Worm (Caenorhabditis elegans): ENCODE data around the gene fbxb-97.

The fbxb-97 gene

DNA sequence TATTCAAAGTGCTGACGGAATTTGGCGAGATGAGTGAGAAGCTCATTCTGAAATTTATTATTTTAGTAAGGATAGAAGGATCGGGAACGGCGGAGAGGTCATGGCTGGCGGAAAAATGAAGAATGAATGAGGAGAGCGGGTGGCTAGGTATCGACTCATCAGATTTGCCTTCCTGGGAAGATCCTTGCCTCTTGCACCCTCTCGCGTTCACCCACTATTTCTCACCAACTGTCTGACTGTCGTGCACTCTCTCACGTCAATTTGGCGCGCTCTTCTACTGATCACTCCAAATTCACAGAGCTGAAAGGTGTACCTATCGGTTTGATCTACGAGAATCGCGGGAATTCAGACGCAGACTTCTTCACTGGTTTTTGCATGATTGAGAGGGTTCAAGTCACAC is at the start of gene fbxb-97:
TSS of gene fbxb-97 (minus strand) at position 53 of the 400 bp plus-strand sequence.
- TF ChIP-seq unc-120 (tag; optimal IDR thresholded peaks at IDR 0.05; ENCODE audit: poor library complexity, severe bottlenecking): peak; percentile 51
- no peak for TF ChIP-seq bed-3 (GFP tag; optimal IDR thresholded peaks at IDR 0.05)
- no peak for TF ChIP-seq sem-2 (GFP tag; optimal IDR thresholded peaks at IDR 0.05)
- no peak for TF ChIP-seq ceh-83 (GFP tag; optimal IDR thresholded peaks at IDR 0.05)
- TF ChIP-seq ceh-43 (GFP tag; optimal IDR thresholded peaks at IDR 0.05): no peak

DNA sequence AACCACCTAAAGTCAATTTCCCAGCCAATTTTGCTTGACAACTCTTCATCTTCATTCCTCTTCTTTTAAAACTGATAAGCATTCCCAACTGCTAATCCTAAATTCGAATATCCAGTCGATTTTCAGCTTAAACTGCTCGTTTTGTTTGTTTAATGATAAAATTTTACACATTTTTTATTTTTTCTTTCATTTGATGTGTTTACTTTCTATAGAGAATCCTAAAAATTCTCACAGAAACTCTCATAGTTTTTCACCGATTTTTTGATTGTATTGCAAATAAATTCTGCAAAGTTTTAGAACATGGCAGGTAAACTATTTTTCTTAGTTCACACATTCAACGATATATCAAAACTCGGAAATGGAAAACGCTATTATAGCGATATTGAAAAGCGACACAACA is 47.8 kb upstream of the fbxb-97 start, which contains the start of gene math-25:
TSS of gene math-25 (plus strand) at position 301 of the 400 bp plus-strand sequence.
- no peak for TF ChIP-seq cnd-1 (tag; optimal IDR thresholded peaks at IDR 0.05)

DNA sequence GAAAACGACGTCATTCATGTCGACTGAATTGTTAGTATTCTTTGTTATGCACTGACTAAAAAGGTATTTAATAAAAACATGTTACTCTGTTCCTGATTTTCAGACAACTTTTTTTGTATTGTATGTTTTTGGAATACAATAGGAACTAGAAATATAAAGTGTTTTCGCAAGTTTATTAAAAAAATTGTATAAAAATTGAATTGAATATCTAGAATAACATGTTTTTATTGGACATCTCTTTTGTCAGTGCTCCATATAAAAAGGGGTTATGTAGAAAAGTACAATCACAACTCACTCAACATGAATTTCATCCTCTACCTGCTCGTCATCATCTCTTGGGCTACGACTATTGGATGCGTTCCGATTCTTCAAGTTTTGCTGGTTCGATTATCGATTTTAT is 47.3 kb upstream of the fbxb-97 start, which contains the start of gene C46F9.5:
TSS of gene C46F9.5 (plus strand) at position 301 of the 400 bp plus-strand sequence.
- TF ChIP-seq blmp-1 (tag; optimal IDR thresholded peaks at IDR 0.05) (no peak), zip-8 (tag; optimal IDR thresholded peaks at IDR 0.05) (no peak), snpc-4 (tag; optimal IDR thresholded peaks at IDR 0.05) (no peak)

DNA sequence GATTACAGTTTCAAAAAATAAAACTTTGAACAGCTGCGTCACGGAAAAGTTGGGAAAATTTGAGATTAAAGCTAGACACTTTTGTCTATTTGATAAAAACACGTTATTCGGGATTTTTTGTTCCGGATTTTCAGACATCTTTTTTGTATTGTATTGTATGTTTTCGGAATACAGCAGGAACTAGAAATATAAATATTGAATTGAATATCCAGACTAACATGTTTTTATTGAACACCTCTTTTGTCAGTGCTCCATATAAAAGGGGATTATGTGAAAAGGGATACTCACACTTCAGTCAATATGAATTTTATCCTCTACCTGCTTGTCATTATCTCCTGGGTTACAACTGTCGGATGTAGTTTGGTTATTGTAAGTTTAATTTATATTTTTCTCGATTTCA is 46.0 kb upstream of the fbxb-97 start, which contains the start of gene C16C4.1:
TSS of gene C16C4.1 (plus strand) at position 301 of the 400 bp plus-strand sequence.
- TF ChIP-seq bed-3 (GFP tag; optimal IDR thresholded peaks at IDR 0.05) (no peak), M03D4.4 (tag; optimal IDR thresholded peaks at IDR 0.05) (no peak), mab-5 (tag; optimal IDR thresholded peaks at IDR 0.05) (no peak), snpc-4 (tag; optimal IDR thresholded peaks at IDR 0.05) (no peak), mep-1 (tag; optimal IDR thresholded peaks at IDR 0.05) (no peak), lin-32 (GFP tag; optimal IDR thresholded peaks at IDR 0.05) (no peak), cnd-1 (tag; optimal IDR thresholded peaks at IDR 0.05) (no peak), unc-120 (tag; optimal IDR thresholded peaks at IDR 0.05; ENCODE audit: poor library complexity, severe bottlenecking) (no peak), elt-1 (tag; optimal IDR thresholded peaks at IDR 0.05; ENCODE audit: borderline replicate concordance, insufficient read depth) (no peak), nhr-12 (tag; optimal IDR thresholded peaks at IDR 0.05) (no peak), tbx-8 (GFP tag; optimal IDR thresholded peaks at IDR 0.05) (no peak), unc-62 (GFP tag; optimal IDR thresholded peaks at IDR 0.05) (no peak), flh-1 (GFP tag; optimal IDR thresholded peaks at IDR 0.05) (no peak), drap-1 (GFP tag; optimal IDR thresholded peaks at IDR 0.05) (no peak), blmp-1 (tag; optimal IDR thresholded peaks at IDR 0.05) (no peak), ceh-43 (GFP tag; optimal IDR thresholded peaks at IDR 0.05) (no peak)

DNA sequence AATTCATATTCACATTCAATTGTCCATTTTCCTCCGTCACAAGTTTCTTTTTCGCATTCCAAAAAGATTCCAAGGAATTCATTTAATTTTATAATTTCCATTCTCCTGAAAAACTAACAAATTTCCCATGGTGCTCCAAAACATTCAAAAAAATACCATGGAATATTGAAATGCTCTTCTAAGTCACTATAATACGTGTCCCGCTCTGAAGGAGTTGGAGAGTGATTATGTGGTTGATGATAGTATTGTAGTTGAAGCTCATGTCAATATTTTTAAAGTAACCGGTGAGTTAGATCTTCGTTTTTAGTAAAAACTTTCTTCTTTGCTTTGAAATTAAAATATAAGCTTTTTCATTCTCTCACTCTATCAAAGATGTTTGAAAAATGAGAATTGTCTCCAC is 42.7 kb upstream of the fbxb-97 start, which contains the start of gene math-9:
TSS of gene math-9 (minus strand) at position 101 of the 400 bp plus-strand sequence.
- no peak for TF ChIP-seq zip-8 (tag; optimal IDR thresholded peaks at IDR 0.05)
- no peak for TF ChIP-seq hlh-1 (tag; optimal IDR thresholded peaks at IDR 0.05)
- TF ChIP-seq nhr-76 (tag; optimal IDR thresholded peaks at IDR 0.05): no peak
- TF ChIP-seq lin-32 (GFP tag; optimal IDR thresholded peaks at IDR 0.05): no peak
- no peak for TF ChIP-seq nhr-28 (tag; optimal IDR thresholded peaks at IDR 0.05)
- no peak for TF ChIP-seq elt-3 (tag; optimal IDR thresholded peaks at IDR 0.05)

DNA sequence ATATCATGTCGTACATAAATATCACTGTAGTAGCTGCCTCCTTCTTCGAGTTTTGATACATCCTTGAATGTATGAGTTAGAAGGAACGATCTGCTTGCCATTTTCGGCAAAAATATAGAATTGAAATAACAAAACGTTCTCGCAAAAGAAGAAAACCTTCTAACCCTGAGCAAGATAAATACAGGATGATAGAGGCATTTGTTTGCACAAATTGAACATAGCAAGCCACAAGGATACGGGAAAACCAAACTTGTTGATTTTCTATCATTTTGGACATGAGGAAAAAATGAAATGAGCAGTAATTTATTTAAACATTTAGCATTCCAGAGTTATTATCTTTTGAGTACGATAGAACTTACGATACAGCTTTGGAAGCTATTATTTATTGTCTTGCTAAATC is 41.1 kb upstream of the fbxb-97 start, which contains the start of gene math-8:
TSS of gene math-8 (minus strand) at position 101 of the 400 bp plus-strand sequence.
- TF ChIP-seq nhr-2 (tag; optimal IDR thresholded peaks at IDR 0.05): no peak
- no peak for TF ChIP-seq hlh-1 (tag; optimal IDR thresholded peaks at IDR 0.05)
- TF ChIP-seq nhr-237 (tag; optimal IDR thresholded peaks at IDR 0.05): no peak
- no peak for TF ChIP-seq ceh-39 (tag; optimal IDR thresholded peaks at IDR 0.05)
- no peak for TF ChIP-seq lsy-2 (tag; optimal IDR thresholded peaks at IDR 0.05)
- no peak for TF ChIP-seq unc-120 (tag; optimal IDR thresholded peaks at IDR 0.05; ENCODE audit: poor library complexity, severe bottlenecking)
- no peak for TF ChIP-seq pha-4 (tag; optimal IDR thresholded peaks at IDR 0.05)
- no peak for TF ChIP-seq elt-3 (tag; optimal IDR thresholded peaks at IDR 0.05)
- no peak for TF ChIP-seq ces-1 (GFP tag; optimal IDR thresholded peaks at IDR 0.05)
- no peak for TF ChIP-seq mls-2 (tag; optimal IDR thresholded peaks at IDR 0.05)
- TF ChIP-seq nhr-76 (tag; optimal IDR thresholded peaks at IDR 0.05): no peak
- no peak for TF ChIP-seq bed-3 (GFP tag; optimal IDR thresholded peaks at IDR 0.05)
- TF ChIP-seq unc-62 (GFP tag; optimal IDR thresholded peaks at IDR 0.05): no peak
- no peak for TF ChIP-seq snpc-4 (tag; optimal IDR thresholded peaks at IDR 0.05)
- TF ChIP-seq ham-2 (GFP tag; optimal IDR thresholded peaks at IDR 0.05): no peak
